Worm (Caenorhabditis elegans) whole organism, L4 larva: ENCODE measurements around the gene C27A2.12.

Experiments
- F44E2.7 ChIP-seq: fragments of 200-800 bp; sonication (Bioruptor generic); IDR thresholded peaks from 2 replicates; pipeline ENCODE4 v2.1.2; 2022; ENCODE audit warnings: missing genetic modification characterization, missing compliant biosample characterization
- F49E8.2 ChIP-seq: sonication (generic microtip); optimal IDR thresholded peaks from 2 replicates; lab custom pipeline; 2016; ENCODE audit warnings: missing compliant biosample characterization, mild to moderate bottlenecking, missing genetic modification characterization, borderline replicate concordance
- R02D3.7 ChIP-seq: fragments of 150-350 bp; sonication (generic microtip); optimal IDR thresholded peaks from 3 replicates; lab custom pipeline; 2014; ENCODE audit warnings: missing biosample characterization, missing genetic modification characterization
- Y105C5A.15 ChIP-seq: fragments of 200-800 bp; sonication (Bioruptor generic); IDR thresholded peaks from 2 replicates; pipeline ENCODE4 v1.3.6; 2022; ENCODE audit warnings: missing genetic modification characterization, missing compliant biosample characterization
- Y5F2A.4 ChIP-seq: fragments of 200-800 bp; sonication (Bioruptor generic); optimal IDR thresholded peaks from 2 replicates; lab custom pipeline; 2018; ENCODE audit warnings: mild to moderate bottlenecking, missing genetic modification characterization, missing compliant biosample characterization
- Y75B8A.6 ChIP-seq: fragments of 200-800 bp; sonication (Bioruptor generic); IDR thresholded peaks from 2 replicates; pipeline ENCODE4 v1.3.6; 2022; ENCODE audit warnings: missing genetic modification reagents, missing genetic modification characterization, missing compliant biosample characterization
- aha-1 ChIP-seq: fragments of 150-350 bp; peaks from one replicate; lab custom pipeline; 2014; ENCODE audit warnings: missing biosample characterization, missing genetic modification characterization
- ama-1 ChIP-seq: fragments of 150-350 bp; optimal IDR thresholded peaks from 2 replicates; lab custom pipeline; 2014; ENCODE audit warnings: inconsistent platforms, mixed read lengths
- daf-19 ChIP-seq: fragments of 200-800 bp; sonication (Bioruptor generic); conservative IDR thresholded peaks from 2 replicates; pipeline ENCODE4 v1.3.6; 2022; ENCODE audit warnings: missing genetic modification characterization, missing compliant biosample characterization
- duxl-1 ChIP-seq: sonication (generic microtip); optimal IDR thresholded peaks from 2 replicates; lab custom pipeline; 2016; ENCODE audit warnings: mild to moderate bottlenecking, missing genetic modification characterization, moderate library complexity, missing compliant biosample characterization; ENCODE audit not compliant: poor library complexity
- egl-43 ChIP-seq: fragments of 200-800 bp; sonication (Bioruptor generic); IDR thresholded peaks from 2 replicates; pipeline ENCODE4 v1.3.6; 2022; ENCODE audit warnings: missing genetic modification reagents, missing genetic modification characterization, missing compliant biosample characterization
- fkh-10 ChIP-seq: fragments of 150-350 bp; optimal IDR thresholded peaks from 2 replicates; lab custom pipeline; 2014; ENCODE audit warnings: missing biosample characterization, missing genetic modification reagents, missing genetic modification characterization
- fos-1 ChIP-seq: fragments of 150-350 bp; optimal IDR thresholded peaks from 2 replicates; lab custom pipeline; 2014; ENCODE audit warnings: missing biosample characterization, missing genetic modification characterization
- hmg-1.1 ChIP-seq: fragments of 200-800 bp; sonication (Bioruptor generic); IDR thresholded peaks from 2 replicates; pipeline ENCODE4 v1.3.6; 2022; ENCODE audit warnings: missing genetic modification reagents, missing genetic modification characterization, missing compliant biosample characterization
- lin-38 ChIP-seq: fragments of 200-800 bp; sonication (Bioruptor generic); IDR thresholded peaks from 2 replicates; pipeline ENCODE4 v1.3.6; 2022; ENCODE audit warnings: missing genetic modification reagents, missing genetic modification characterization, missing compliant biosample characterization
- lsy-2 ChIP-seq, 2 experiments: fragments of 150-350 bp in 1 of 2; sonication (generic microtip) in 1 of 2; optimal IDR thresholded peaks; 2 replicates each; lab custom pipeline; 2014 to 2017; ENCODE audit warnings: missing biosample characterization in 2 of 2, missing genetic modification characterization in 2 of 2
- madf-5 ChIP-seq, 2 experiments: fragments of 200-800 bp; sonication (Bioruptor generic); IDR thresholded peaks; 2 replicates each; pipeline ENCODE4 v1.3.6; 2022; ENCODE audit warnings: missing compliant biosample characterization in 2 of 2, missing genetic modification characterization in 2 of 2
- mdl-1 ChIP-seq, 2 experiments: fragments of 150-350 bp in 1 of 2; sonication (generic microtip) in 1 of 2; optimal IDR thresholded peaks; 2 replicates each; lab custom pipeline; 2014 to 2017; ENCODE audit warnings: missing biosample characterization in 2 of 2, missing genetic modification characterization in 2 of 2
- mdt-29 ChIP-seq: fragments of 200-800 bp; sonication (Bioruptor generic); IDR thresholded peaks from 2 replicates; pipeline ENCODE4 v1.3.6; 2022; ENCODE audit warnings: missing genetic modification reagents, missing genetic modification characterization, missing compliant biosample characterization
- mep-1 ChIP-seq: fragments of 150-350 bp; sonication (generic microtip); optimal IDR thresholded peaks from 3 replicates; lab custom pipeline; 2014; ENCODE audit warnings: missing biosample characterization, missing genetic modification characterization
- mxl-2 ChIP-seq: fragments of 200-800 bp; sonication (Bioruptor generic); conservative IDR thresholded peaks from 2 replicates; pipeline ENCODE4 v1.3.6; 2022; ENCODE audit warnings: missing genetic modification reagents, missing genetic modification characterization, missing compliant biosample characterization
- nhr-102 ChIP-seq: sonication (generic microtip); optimal IDR thresholded peaks from 2 replicates; lab custom pipeline; 2016; ENCODE audit warnings: mild to moderate bottlenecking, missing genetic modification characterization, moderate library complexity, missing compliant biosample characterization
- nhr-111 ChIP-seq: fragments of 200-800 bp; sonication (Bioruptor generic); optimal IDR thresholded peaks from 2 replicates; lab custom pipeline; 2018; ENCODE audit warnings: mild to moderate bottlenecking, missing genetic modification characterization, missing compliant biosample characterization
- nhr-237 ChIP-seq: sonication (generic microtip); optimal IDR thresholded peaks from 2 replicates; lab custom pipeline; 2017; ENCODE audit warnings: missing biosample characterization, missing genetic modification characterization
- nhr-25 ChIP-seq: sonication (generic microtip); optimal IDR thresholded peaks from 2 replicates; lab custom pipeline; 2017; ENCODE audit warnings: missing genetic modification characterization, mild to moderate bottlenecking, missing compliant biosample characterization, antibody characterized with exemption, moderate library complexity, borderline replicate concordance; ENCODE audit not compliant: insufficient read depth
- nhr-41 ChIP-seq: fragments of 200-800 bp; sonication (Bioruptor generic); IDR thresholded peaks from 2 replicates; pipeline ENCODE4 v1.3.6; 2022; ENCODE audit warnings: missing genetic modification reagents, missing genetic modification characterization, missing compliant biosample characterization
- nhr-6 ChIP-seq: fragments of 150-350 bp; optimal IDR thresholded peaks from 2 replicates; lab custom pipeline; 2014; ENCODE audit warnings: missing biosample characterization, missing genetic modification characterization
- nhr-77 ChIP-seq: fragments of 150-350 bp; optimal IDR thresholded peaks from 2 replicates; lab custom pipeline; 2014; ENCODE audit warnings: missing biosample characterization, missing genetic modification characterization
- pha-4 ChIP-seq, 2 experiments: fragments of 150-350 bp in 1 of 2; fragments of 200-800 bp in 1 of 2; sonication (Bioruptor generic) in 1 of 2; IDR thresholded peaks in 1 of 2; optimal IDR thresholded peaks in 1 of 2; 2 replicates each; pipeline versions ENCODE4 v1.3.6 to Lab custom; 2014 to 2022; ENCODE audit warnings: missing genetic modification characterization in 2 of 2, missing genetic modification reagents in 2 of 2, missing biosample characterization in 1 of 2, missing compliant biosample characterization in 1 of 2
- php-3 ChIP-seq: fragments of 200-800 bp; sonication (Bioruptor generic); IDR thresholded peaks from 2 replicates; pipeline ENCODE4 v1.3.6; 2022; ENCODE audit warnings: missing genetic modification reagents, missing genetic modification characterization, missing compliant biosample characterization
- saeg-2 ChIP-seq: fragments of 200-800 bp; sonication (Bioruptor generic); IDR thresholded peaks from 2 replicates; pipeline ENCODE4 v1.3.6; 2022; ENCODE audit warnings: missing genetic modification reagents, missing genetic modification characterization, missing compliant biosample characterization
- snpc-1.2 ChIP-seq: fragments of 200-800 bp; sonication (Bioruptor generic); IDR thresholded peaks from 2 replicates; pipeline ENCODE4 v1.3.6; 2022; ENCODE audit warnings: missing genetic modification reagents, missing genetic modification characterization, missing compliant biosample characterization
- spr-1 ChIP-seq: sonication (generic microtip); optimal IDR thresholded peaks from 2 replicates; lab custom pipeline; 2016; ENCODE audit warnings: mild to moderate bottlenecking, missing genetic modification characterization, missing compliant biosample characterization
- vab-7 ChIP-seq: fragments of 200-800 bp; sonication (Bioruptor generic); IDR thresholded peaks from 2 replicates; pipeline ENCODE4 v1.3.6; 2022; ENCODE audit warnings: missing genetic modification reagents, missing genetic modification characterization, missing compliant biosample characterization
- zag-1 ChIP-seq: fragments of 150-350 bp; optimal IDR thresholded peaks from 2 replicates; lab custom pipeline; 2014; ENCODE audit warnings: missing biosample characterization, missing genetic modification characterization

The C27A2.12 gene

ce11 chrII:5016977-5017585, 40.9 kb downstream of the C27A2.12 start (continued):
- no peak for TF ChIP-seq vab-7 (GFP tag; lab: Robert Waterston, UW)
- TF ChIP-seq nhr-41 (GFP tag; lab: Robert Waterston, UW) = no peak
- TF ChIP-seq nhr-25 (tag; lab: Kevin White, UChicago) = no peak
- TF ChIP-seq saeg-2 = no peak
- no peak for TF ChIP-seq lin-38 (GFP tag; lab: Robert Waterston, UW)
- TF ChIP-seq mdt-29 (GFP tag; lab: Robert Waterston, UW) = no peak
- peak; percentile 97 for TF ChIP-seq aha-1
- TF ChIP-seq nhr-77 = no peak
- TF ChIP-seq mdl-1 (tag; optimal IDR thresholded peaks at IDR 0.05; lab: Kevin White, UChicago) = peak; percentile 35 to 85
- TF ChIP-seq spr-1 = peak; percentile 35
- peak; percentile 12 for TF ChIP-seq nhr-102 (tag; lab: Kevin White, UChicago)

- no peak for TF ChIP-seq F44E2.7 (GFP tag; lab: Robert Waterston, UW)
- peak; percentile 7 for TF ChIP-seq aha-1
- no peak for TF ChIP-seq pha-4 (GFP tag; IDR thresholded peaks at IDR 0.05; lab: Robert Waterston, UW)
- TF ChIP-seq pha-4 (tag; optimal IDR thresholded peaks at IDR 0.05; lab: Kevin White, UChicago) = no peak
These were observed 41.8 kb downstream of the C27A2.12 start for ce11 chrII:5016144-5016543.

- TF ChIP-seq fkh-10 (GFP tag; lab: Kevin White, UChicago) (no peak), aha-1 (peak; percentile 53)
These were observed 43.5 kb downstream of the C27A2.12 start, which contains the start of gene F59A6.2 for ce11 chrII:5014399-5014798. F59A6.2 (plus strand) TSS chrII:5014699.

ce11 chrII:5011978-5012377, 46.0 kb downstream of the C27A2.12 start, which contains the start of gene F59A6.12:
F59A6.12 (minus strand) TSS chrII:5012078.
- TF ChIP-seq mep-1 (no peak), hmg-1.1 (GFP tag; lab: Robert Waterston, UW) (no peak), egl-43 (no peak), Y105C5A.15 (GFP tag; lab: Robert Waterston, UW) (no peak), nhr-111 (GFP tag; lab: Kevin White, UChicago) (no peak), lsy-2 (tag; optimal IDR thresholded peaks at IDR 0.05; lab: Kevin White, UChicago) (no peak), Y75B8A.6 (GFP tag; lab: Robert Waterston, UW) (no peak), nhr-237 (no peak), fos-1 (tag; lab: Kevin White, UChicago) (no peak), duxl-1 (tag; lab: Kevin White, UChicago) (no peak), zag-1 (tag; lab: Kevin White, UChicago) (no peak), F49E8.2 (no peak), nhr-6 (no peak), ama-1 (lab: Kevin White, UChicago) (no peak)
- TF ChIP-seq, all 104 proteins: peak for 0

- TF ChIP-seq daf-19 = no peak
- TF ChIP-seq R02D3.7 (tag; lab: Kevin White, UChicago) = no peak
- no peak for TF ChIP-seq Y5F2A.4
- TF ChIP-seq php-3 (GFP tag; lab: Robert Waterston, UW) = no peak
- TF ChIP-seq mxl-2 (GFP tag; lab: Robert Waterston, UW) = no peak
- no peak for TF ChIP-seq ama-1 (lab: Kevin White, UChicago)
- TF ChIP-seq snpc-1.2 (GFP tag; lab: Robert Waterston, UW) = no peak
- no peak for TF ChIP-seq madf-5 (GFP tag; IDR thresholded peaks at IDR 0.05; lab: Robert Waterston, UW)
- no peak for TF ChIP-seq saeg-2
- TF ChIP-seq, all 104 proteins: peak for 0
These were observed 49.9 kb downstream of the C27A2.12 start, which contains the start of gene F59A6.3 for ce11 chrII:5008033-5008432. F59A6.3 (plus strand) TSS chrII:5008333.
